Worm (Caenorhabditis elegans) whole organism, L4 larva: ENCODE data around the gene srsx-7.

Experiments
- R02D3.7 ChIP-seq: fragments of 150-350 bp; sonication (generic microtip); optimal IDR thresholded peaks from 3 replicates; lab custom pipeline; 2014; ENCODE audit warnings: missing biosample characterization, missing genetic modification characterization
- ama-1 ChIP-seq: fragments of 150-350 bp; optimal IDR thresholded peaks from 2 replicates; lab custom pipeline; 2014; ENCODE audit warnings: inconsistent platforms, mixed read lengths
- dmd-9 ChIP-seq: fragments of 200-800 bp; sonication (Bioruptor generic); IDR thresholded peaks from 2 replicates; pipeline ENCODE4 v1.3.6; 2022; ENCODE audit warnings: missing genetic modification reagents, missing genetic modification characterization, missing compliant biosample characterization
- fkh-10 ChIP-seq: fragments of 150-350 bp; optimal IDR thresholded peaks from 2 replicates; lab custom pipeline; 2014; ENCODE audit warnings: missing biosample characterization, missing genetic modification reagents, missing genetic modification characterization
- mdt-29 ChIP-seq: fragments of 200-800 bp; sonication (Bioruptor generic); IDR thresholded peaks from 2 replicates; pipeline ENCODE4 v1.3.6; 2022; ENCODE audit warnings: missing genetic modification reagents, missing genetic modification characterization, missing compliant biosample characterization
- nhr-11 ChIP-seq: fragments of 150-350 bp; optimal IDR thresholded peaks from 2 replicates; lab custom pipeline; 2014; ENCODE audit warnings: missing biosample characterization, missing genetic modification characterization
- nhr-237 ChIP-seq: sonication (generic microtip); optimal IDR thresholded peaks from 2 replicates; lab custom pipeline; 2017; ENCODE audit warnings: missing biosample characterization, missing genetic modification characterization
- set-16 ChIP-seq: fragments of 200-800 bp; sonication (Bioruptor generic); IDR thresholded peaks from 2 replicates; pipeline ENCODE4 v1.3.6; 2022; ENCODE audit warnings: missing genetic modification reagents, missing genetic modification characterization, missing compliant biosample characterization
- unc-62 ChIP-seq, 3 experiments: fragments of 150-350 bp in 1 of 3; sonication (generic microtip); optimal IDR thresholded peaks in 2 of 3; peaks in 1 of 3; 1 replicate in 1 of 3; 2 replicates in 2 of 3; lab custom pipeline; 2014 to 2017; ENCODE audit warnings: missing biosample characterization in 3 of 3, missing genetic modification characterization in 3 of 3, missing genetic modification reagents in 3 of 3, missing genotype in 1 of 3
- ztf-11 ChIP-seq: fragments of 150-350 bp; optimal IDR thresholded peaks from 2 replicates; lab custom pipeline; 2014; ENCODE audit warnings: missing biosample characterization, missing genetic modification characterization

DNA sequence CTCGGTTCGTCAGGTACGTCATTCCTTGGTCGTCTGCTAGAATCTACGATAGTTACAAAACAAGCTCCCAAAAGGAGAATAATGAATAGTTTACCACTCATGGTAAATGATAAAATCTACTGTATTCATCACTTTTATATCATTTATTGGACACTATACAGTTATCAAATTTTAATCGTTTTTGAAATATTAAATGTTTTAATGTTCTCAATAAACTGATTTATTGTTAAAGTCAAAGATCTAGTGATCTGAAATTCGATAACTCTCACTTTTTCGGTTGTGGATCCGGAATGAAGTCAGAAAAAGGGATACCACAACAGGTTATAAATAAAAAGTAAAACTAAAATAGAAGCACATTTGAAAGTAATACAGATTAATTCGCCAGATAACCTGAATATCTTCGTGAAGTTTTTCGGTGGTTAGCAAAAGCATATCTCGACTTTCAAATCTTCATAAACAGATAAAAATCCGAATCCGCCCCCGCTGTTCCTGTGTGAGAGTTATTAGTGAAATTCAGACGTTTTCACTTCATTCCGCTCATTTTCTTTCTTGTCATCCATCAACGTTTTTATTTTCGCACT is 33.2 kb downstream of the srsx-7 start, which contains the start of the genes clec-217 and F26D11.2:
- TF ChIP-seq R02D3.7 (no peak), mdt-29 (no peak), dmd-9 (GFP tag; lab: Robert Waterston, UW) (no peak), unc-62 (GFP tag; optimal IDR thresholded peaks at IDR 0.05 in 1 of 2; lab: Kevin White, UChicago) (no peak), unc-62 (tag; optimal IDR thresholded peaks at IDR 0.05; lab: Kevin White, UChicago) (no peak), ztf-11 (tag; lab: Kevin White, UChicago) (no peak), set-16 (GFP tag; lab: Robert Waterston, UW) (no peak), nhr-237 (tag; lab: Kevin White, UChicago) (no peak), nhr-11 (tag; lab: Kevin White, UChicago) (no peak), fkh-10 (GFP tag; lab: Kevin White, UChicago) (no peak), ama-1 (lab: Kevin White, UChicago) (no peak)
